Worm (Caenorhabditis elegans) whole organism, L1 larva: ENCODE measurements around the gene R07D5.2.

Source experiments
- lsy-2 ChIP-seq, 2 experiments: fragments of 150-350 bp; optimal IDR thresholded peaks; 2 replicates each; lab custom pipeline; 2014; ENCODE audit warnings: missing biosample characterization in 2 of 2, missing genetic modification characterization in 2 of 2
- nhr-76 ChIP-seq: sonication (generic microtip); optimal IDR thresholded peaks from 2 replicates; lab custom pipeline; 2017; ENCODE audit warnings: missing biosample characterization, missing genetic modification characterization

ce11 chrX:15128184-15128583 lies 11.8 kb upstream of the R07D5.2 start:
- TF ChIP-seq lsy-2 (tag; optimal IDR thresholded peaks at IDR 0.05; lab: Kevin White, UChicago) = no peak
- no peak for TF ChIP-seq nhr-76
